Worm (Caenorhabditis elegans): Measurements from ENCODE around the gene Y12A6A.1.

- TF ChIP-seq hmbx-1 (tag; optimal IDR thresholded peaks at IDR 0.05) (no peak), ama-1 (optimal IDR thresholded peaks at IDR 0.05) (no peak), ets-7 (tag; optimal IDR thresholded peaks at IDR 0.05) (no peak), flt-1 (GFP tag; IDR thresholded peaks at IDR 0.05) (no peak), B0310.2 (tag; optimal IDR thresholded peaks at IDR 0.05) (no peak)
Observed at ce11 chrX:13584725-13585371, 36.7 kb downstream of the Y12A6A.1 start, which contains the start of gene unc-84.
